Worm (Caenorhabditis elegans) whole organism, midembryonic: ENCODE data around the gene Y41C4A.21.

Experiments used
- klf-2 ChIP-seq: fragments of 200-800 bp; sonication (Bioruptor generic); conservative IDR thresholded peaks from 2 replicates; pipeline ENCODE4 v1.3.6; 2022; ENCODE audit warnings: missing genetic modification reagents, missing genetic modification characterization, missing compliant biosample characterization
- ztf-23 ChIP-seq: fragments of 200-800 bp; sonication (Bioruptor generic); IDR thresholded peaks from 2 replicates; pipeline ENCODE4 v1.3.6; 2022; ENCODE audit warnings: missing genetic modification reagents, missing genetic modification characterization, missing compliant biosample characterization

DNA sequence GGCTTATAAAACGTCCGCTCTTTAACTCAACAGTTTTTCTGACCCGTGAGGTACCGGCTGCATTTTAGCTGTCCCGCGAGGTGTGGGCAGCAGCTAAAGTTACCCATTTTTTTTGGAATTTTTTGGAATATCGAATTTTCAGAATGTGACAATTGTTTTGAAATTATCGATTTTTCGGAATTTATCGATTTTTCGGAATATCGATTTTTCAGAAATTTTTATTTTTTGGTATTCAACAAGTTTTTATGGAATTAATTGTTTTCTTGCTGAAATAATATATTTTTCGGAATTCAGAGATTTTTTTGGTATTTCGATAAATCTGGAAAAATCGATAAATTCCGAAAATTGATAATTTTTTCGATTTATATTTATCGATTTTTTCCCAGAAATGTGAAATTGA is 787 bp downstream of the Y41C4A.21 start:
- TF ChIP-seq klf-2 (no peak), ztf-23 (GFP tag; lab: Robert Waterston, UW) (no peak)
